Worm (Caenorhabditis elegans) whole organism, L2 larva: ENCODE data around the gene unc-71.

Source experiments
- C34F6.9 ChIP-seq: fragments of 150-350 bp; optimal IDR thresholded peaks from 2 replicates; lab custom pipeline; 2014; ENCODE audit warnings: missing biosample characterization, missing genetic modification characterization
- F13H6.1 ChIP-seq: sonication (generic microtip); optimal IDR thresholded peaks from 2 replicates; lab custom pipeline; 2016; ENCODE audit warnings: missing genetic modification characterization, missing compliant biosample characterization
- R02D3.7 ChIP-seq: fragments of 150-350 bp; optimal IDR thresholded peaks from 2 replicates; lab custom pipeline; 2014; ENCODE audit warnings: missing biosample characterization, missing genetic modification characterization
- Y55F3AM.14 ChIP-seq: fragments of 200-800 bp; sonication (Bioruptor generic); optimal IDR thresholded peaks from 2 replicates; lab custom pipeline; 2018; ENCODE audit warnings: mild to moderate bottlenecking, missing genetic modification characterization, missing compliant biosample characterization
- ZK546.5 ChIP-seq: sonication (generic microtip); optimal IDR thresholded peaks from 2 replicates; lab custom pipeline; 2017; ENCODE audit warnings: missing biosample characterization, missing genetic modification characterization
- alr-1 ChIP-seq: fragments of 150-350 bp; optimal IDR thresholded peaks from 2 replicates; lab custom pipeline; 2014; ENCODE audit warnings: missing biosample characterization, missing genetic modification characterization
- aly-2 ChIP-seq: fragments of 150-350 bp; optimal IDR thresholded peaks from 2 replicates; lab custom pipeline; 2014; ENCODE audit warnings: missing biosample characterization, missing genetic modification characterization
- ama-1 ChIP-seq: fragments of 150-350 bp; optimal IDR thresholded peaks from 2 replicates; lab custom pipeline; 2018; ENCODE audit warnings: inconsistent platforms
- blmp-1 ChIP-seq: sonication (generic microtip); optimal IDR thresholded peaks from 2 replicates; lab custom pipeline; 2017; ENCODE audit warnings: missing genetic modification characterization, mild to moderate bottlenecking, missing compliant biosample characterization, antibody characterized with exemption, moderate library complexity; ENCODE audit not compliant: insufficient read depth
- ceh-16 ChIP-seq: fragments of 150-350 bp; optimal IDR thresholded peaks from 2 replicates; lab custom pipeline; 2014; ENCODE audit warnings: missing biosample characterization, missing genetic modification characterization
- ceh-82 ChIP-seq: fragments of 150-350 bp; optimal IDR thresholded peaks from 2 replicates; lab custom pipeline; 2014; ENCODE audit warnings: missing biosample characterization, missing genetic modification characterization
- crh-2 ChIP-seq: sonication (generic microtip); optimal IDR thresholded peaks from 2 replicates; lab custom pipeline; 2017; ENCODE audit warnings: missing biosample characterization, missing genetic modification characterization
- dmd-4 ChIP-seq: sonication (generic microtip); optimal IDR thresholded peaks from 2 replicates; lab custom pipeline; 2017; ENCODE audit warnings: missing biosample characterization, missing genetic modification characterization
- egl-27 ChIP-seq: sonication (generic microtip); optimal IDR thresholded peaks from 3 replicates; lab custom pipeline; 2017; ENCODE audit warnings: missing biosample characterization, missing genetic modification reagents, missing genetic modification characterization
- elt-3 ChIP-seq: sonication (generic microtip); optimal IDR thresholded peaks from 2 replicates; lab custom pipeline; 2017; ENCODE audit warnings: missing biosample characterization, missing genetic modification characterization
- fos-1 ChIP-seq: fragments of 150-350 bp; optimal IDR thresholded peaks from 2 replicates; lab custom pipeline; 2014; ENCODE audit warnings: missing biosample characterization, missing genetic modification characterization
- gmeb-1 ChIP-seq: fragments of 150-350 bp; optimal IDR thresholded peaks from 2 replicates; lab custom pipeline; 2014; ENCODE audit warnings: missing biosample characterization, missing genetic modification characterization
- lin-11 ChIP-seq: fragments of 150-350 bp; sonication (generic microtip); optimal IDR thresholded peaks from 2 replicates; lab custom pipeline; 2014; ENCODE audit warnings: missing biosample characterization, missing genetic modification characterization, inconsistent platforms, mixed read lengths
- lin-13 ChIP-seq: fragments of 150-350 bp; optimal IDR thresholded peaks from 2 replicates; lab custom pipeline; 2014; ENCODE audit warnings: missing biosample characterization, missing genetic modification reagents, missing genetic modification characterization
- lin-39 ChIP-seq: fragments of 150-350 bp; optimal IDR thresholded peaks from 2 replicates; lab custom pipeline; 2014; ENCODE audit warnings: missing biosample characterization, missing genetic modification reagents, missing genetic modification characterization
- lsy-2 ChIP-seq, 2 experiments: fragments of 150-350 bp in 1 of 2; sonication (generic microtip) in 1 of 2; optimal IDR thresholded peaks; 2 replicates each; lab custom pipeline; 2014 to 2017; ENCODE audit warnings: missing biosample characterization in 2 of 2, missing genetic modification characterization in 2 of 2
- mab-5 ChIP-seq: fragments of 150-350 bp; optimal IDR thresholded peaks from 2 replicates; lab custom pipeline; 2014; ENCODE audit warnings: missing biosample characterization, missing genetic modification characterization
- mbf-1 ChIP-seq: sonication (generic microtip); optimal IDR thresholded peaks from 2 replicates; lab custom pipeline; 2017; ENCODE audit warnings: missing biosample characterization, missing genetic modification characterization
- mdl-1 ChIP-seq, 2 experiments: fragments of 150-350 bp in 1 of 2; sonication (generic microtip) in 1 of 2; optimal IDR thresholded peaks; 2 replicates each; lab custom pipeline; 2017; ENCODE audit warnings: missing biosample characterization in 2 of 2, missing genetic modification characterization in 2 of 2
- nhr-10 ChIP-seq: sonication (generic microtip); optimal IDR thresholded peaks from 2 replicates; lab custom pipeline; 2017; ENCODE audit warnings: missing biosample characterization, missing genetic modification characterization
- nhr-11 ChIP-seq: fragments of 150-350 bp; optimal IDR thresholded peaks from 2 replicates; lab custom pipeline; 2014; ENCODE audit warnings: missing biosample characterization, missing genetic modification characterization
- nhr-12 ChIP-seq: fragments of 150-350 bp; optimal IDR thresholded peaks from 2 replicates; lab custom pipeline; 2014; ENCODE audit warnings: missing biosample characterization, missing genetic modification characterization
- nhr-129 ChIP-seq: fragments of 150-350 bp; optimal IDR thresholded peaks from 2 replicates; lab custom pipeline; 2014; ENCODE audit warnings: missing biosample characterization, missing genetic modification characterization
- nhr-21 ChIP-seq: fragments of 150-350 bp; optimal IDR thresholded peaks from 2 replicates; lab custom pipeline; 2014; ENCODE audit warnings: missing biosample characterization, missing genetic modification characterization
- nhr-23 ChIP-seq: fragments of 150-350 bp; optimal IDR thresholded peaks from 2 replicates; lab custom pipeline; 2014; ENCODE audit warnings: missing biosample characterization, missing genetic modification reagents, missing genetic modification characterization
- nhr-237 ChIP-seq: fragments of 150-350 bp; optimal IDR thresholded peaks from 2 replicates; lab custom pipeline; 2014; ENCODE audit warnings: missing biosample characterization, missing genetic modification characterization
- nhr-6 ChIP-seq: fragments of 150-350 bp; optimal IDR thresholded peaks from 2 replicates; lab custom pipeline; 2014; ENCODE audit warnings: missing biosample characterization, missing genetic modification characterization
- nhr-77 ChIP-seq: fragments of 150-350 bp; optimal IDR thresholded peaks from 2 replicates; lab custom pipeline; 2014; ENCODE audit warnings: missing biosample characterization, missing genetic modification characterization
- peb-1 ChIP-seq: fragments of 150-350 bp; optimal IDR thresholded peaks from 2 replicates; lab custom pipeline; 2014; ENCODE audit warnings: missing biosample characterization, missing genetic modification characterization
- sem-4 ChIP-seq: fragments of 150-350 bp; optimal IDR thresholded peaks from 2 replicates; lab custom pipeline; 2014; ENCODE audit warnings: missing biosample characterization, missing genetic modification reagents, missing genetic modification characterization
- skn-1 ChIP-seq: sonication (generic microtip); optimal IDR thresholded peaks from 2 replicates; lab custom pipeline; 2017; ENCODE audit warnings: missing biosample characterization, missing genetic modification characterization
- sma-9 ChIP-seq, 2 experiments: fragments of 150-350 bp in 1 of 2; sonication (generic microtip) in 1 of 2; optimal IDR thresholded peaks; 2 replicates each; lab custom pipeline; 2014 to 2016; ENCODE audit warnings: missing genetic modification characterization in 2 of 2, mild to moderate bottlenecking in 1 of 2, missing biosample characterization in 1 of 2, missing compliant biosample characterization in 1 of 2, missing genetic modification reagents in 1 of 2, moderate library complexity in 1 of 2
- snpc-4 ChIP-seq: fragments of 150-350 bp; optimal IDR thresholded peaks from 2 replicates; lab custom pipeline; 2014; ENCODE audit warnings: missing biosample characterization, missing genetic modification characterization
- unc-39 ChIP-seq: fragments of 150-350 bp; optimal IDR thresholded peaks from 2 replicates; lab custom pipeline; 2014; ENCODE audit warnings: missing biosample characterization, missing genetic modification characterization
- unc-55 ChIP-seq: fragments of 150-350 bp; sonication (generic microtip); optimal IDR thresholded peaks from 3 replicates; lab custom pipeline; 2014; ENCODE audit warnings: missing biosample characterization, missing genetic modification reagents, missing genetic modification characterization
- unc-62 ChIP-seq: fragments of 150-350 bp; optimal IDR thresholded peaks from 2 replicates; lab custom pipeline; 2014; ENCODE audit warnings: missing biosample characterization, missing genetic modification reagents, missing genetic modification characterization
- zag-1 ChIP-seq: fragments of 150-350 bp; optimal IDR thresholded peaks from 2 replicates; lab custom pipeline; 2014; ENCODE audit warnings: missing biosample characterization, missing genetic modification characterization
- ztf-1 ChIP-seq: fragments of 200-800 bp; sonication (Bioruptor generic); conservative IDR thresholded peaks from 2 replicates; pipeline ENCODE4 v1.3.6; 2022; ENCODE audit warnings: missing genetic modification characterization, missing compliant biosample characterization
- ztf-11 ChIP-seq: sonication (generic microtip); optimal IDR thresholded peaks from 2 replicates; lab custom pipeline; 2017; ENCODE audit warnings: missing biosample characterization, missing genetic modification characterization
- ztf-4 ChIP-seq: fragments of 150-350 bp; optimal IDR thresholded peaks from 2 replicates; lab custom pipeline; 2014; ENCODE audit warnings: missing biosample characterization, missing genetic modification characterization

The unc-71 gene

ce11 chrIII:12877527-12878234 lies 13.9 kb downstream of the unc-71 start, which contains the start of the genes cec-7 and enu-3.5:
cec-7 (minus strand) TSS chrIII:12877577.
enu-3.5 (plus strand) TSS chrIII:12878196.
- TF ChIP-seq nhr-10 (tag; lab: Kevin White, UChicago) (no peak), crh-2 (tag; lab: Kevin White, UChicago) (no peak), lin-39 (no peak), ceh-16 (tag; lab: Kevin White, UChicago) (no peak), fos-1 (no peak), ztf-1 (no peak), nhr-237 (tag; lab: Kevin White, UChicago) (no peak), lin-11 (tag; lab: Kevin White, UChicago) (no peak), sem-4 (tag; lab: Kevin White, UChicago) (no peak), lsy-2 (tag; optimal IDR thresholded peaks at IDR 0.05; lab: Kevin White, UChicago) (no peak), R02D3.7 (tag; lab: Kevin White, UChicago) (no peak), nhr-6 (tag; lab: Kevin White, UChicago) (no peak), ZK546.5 (no peak), egl-27 (tag; lab: Kevin White, UChicago) (no peak), nhr-11 (tag; lab: Kevin White, UChicago) (no peak), mdl-1 (tag; optimal IDR thresholded peaks at IDR 0.05; lab: Kevin White, UChicago) (no peak)

- TF ChIP-seq ZK546.5 (no peak), lin-39 (no peak), nhr-23 (tag; lab: Kevin White, UChicago) (no peak), sem-4 (tag; lab: Kevin White, UChicago) (no peak), ztf-11 (no peak), unc-39 (no peak), nhr-6 (tag; lab: Kevin White, UChicago) (no peak), mbf-1 (tag; lab: Kevin White, UChicago) (no peak), nhr-11 (tag; lab: Kevin White, UChicago) (no peak), zag-1 (tag; lab: Kevin White, UChicago) (no peak), nhr-237 (tag; lab: Kevin White, UChicago) (no peak), lin-11 (tag; lab: Kevin White, UChicago) (no peak), sma-9 (GFP tag; optimal IDR thresholded peaks at IDR 0.05; lab: Kevin White, UChicago) (no peak), sma-9 (tag; optimal IDR thresholded peaks at IDR 0.05; lab: Kevin White, UChicago) (no peak), snpc-4 (tag; lab: Kevin White, UChicago) (no peak), ceh-82 (no peak), nhr-129 (no peak), mab-5 (no peak)
- TF ChIP-seq, all 48 proteins: peak for 0
Measured at ce11 chrIII:12875653-12876052, 15.9 kb downstream of the unc-71 start.

ce11 chrIII:12874606-12875066 lies 16.9 kb downstream of the unc-71 start, which contains the start of the genes mrg-1 and spcs-2:
mrg-1 (minus strand) TSS chrIII:12874656.
spcs-2 (plus strand) TSS chrIII:12875031.
- TF ChIP-seq snpc-4 (tag; lab: Kevin White, UChicago) (no peak), F13H6.1 (peak; percentile 92), alr-1 (tag; lab: Kevin White, UChicago) (no peak), dmd-4 (tag; lab: Kevin White, UChicago) (no peak), nhr-237 (tag; lab: Kevin White, UChicago) (peak; percentile 48), gmeb-1 (tag; lab: Kevin White, UChicago) (peak; percentile 90), nhr-6 (tag; lab: Kevin White, UChicago) (peak; percentile 61), nhr-23 (tag; lab: Kevin White, UChicago) (no peak), zag-1 (tag; lab: Kevin White, UChicago) (no peak), unc-62 (GFP tag; lab: Kevin White, UChicago) (no peak), mab-5 (peak; percentile 74), nhr-12 (tag; lab: Kevin White, UChicago) (no peak), peb-1 (no peak), aly-2 (no peak), nhr-10 (tag; lab: Kevin White, UChicago) (peak; percentile 67), lin-11 (tag; lab: Kevin White, UChicago) (peak; percentile 82), ceh-82 (peak; percentile 54), lin-39 (no peak), lsy-2 (tag; optimal IDR thresholded peaks at IDR 0.05; lab: Kevin White, UChicago) (peak; percentile 88 to 93), mdl-1 (tag; optimal IDR thresholded peaks at IDR 0.05; lab: Kevin White, UChicago) (peak in 1 of 2 experiments; percentile 19), C34F6.9 (tag; lab: Kevin White, UChicago) (peak; percentile 91), ztf-11 (peak; percentile 15), ceh-16 (tag; lab: Kevin White, UChicago) (no peak), ztf-1 (no peak), lin-13 (GFP tag; lab: Kevin White, UChicago) (peak; percentile 94), blmp-1 (tag; lab: Kevin White, UChicago) (peak; percentile 23), elt-3 (tag; lab: Kevin White, UChicago) (no peak), egl-27 (tag; lab: Kevin White, UChicago) (peak; percentile 62), ama-1 (lab: Kevin White, UChicago) (no peak), unc-55 (GFP tag; lab: Kevin White, UChicago) (peak; percentile 97), skn-1 (tag; lab: Kevin White, UChicago) (peak; percentile 37), nhr-21 (tag; lab: Kevin White, UChicago) (peak; percentile 82), ztf-4 (tag; lab: Kevin White, UChicago) (peak; percentile 86), sem-4 (tag; lab: Kevin White, UChicago) (peak; percentile 97), crh-2 (tag; lab: Kevin White, UChicago) (peak; percentile 91), nhr-129 (peak; percentile 87), R02D3.7 (tag; lab: Kevin White, UChicago) (peak; percentile 27), nhr-77 (peak; percentile 23), Y55F3AM.14 (GFP tag; lab: Kevin White, UChicago) (peak; percentile 35)
